Fruit fly (Drosophila melanogaster) whole organism, prepupa: Measurements from ENCODE around the gene bol.
A peak's percentile ranks its signal among the peaks of the same experiment; 100 is the strongest.

Source experiments
- CG10631 ChIP-seq: fragments of 200-800 bp; sonication (Bioruptor generic); optimal IDR thresholded peaks from 2 replicates; lab custom pipeline; 2016; ENCODE audit warnings: missing biosample characterization, missing genetic modification characterization
- CG11902 ChIP-seq: fragments of 200-800 bp; sonication (Bioruptor generic); optimal IDR thresholded peaks from 3 replicates; lab custom pipeline; 2016; ENCODE audit warnings: missing biosample characterization, missing genetic modification characterization
- CG1621 ChIP-seq: fragments of 200-800 bp; sonication (Bioruptor generic); optimal IDR thresholded peaks from 3 replicates; lab custom pipeline; 2018; ENCODE audit warnings: missing biosample characterization, mild to moderate bottlenecking, missing genetic modification characterization
- CG31627 ChIP-seq: fragments of 200-800 bp; sonication (Bioruptor generic); optimal IDR thresholded peaks from 3 replicates; lab custom pipeline; 2016; ENCODE audit warnings: missing biosample characterization, missing genetic modification characterization
- CG32006 ChIP-seq: fragments of 200-800 bp; sonication (Bioruptor generic); optimal IDR thresholded peaks from 3 replicates; lab custom pipeline; 2017; ENCODE audit warnings: missing biosample characterization, mild to moderate bottlenecking, missing genetic modification characterization
- CG34406 ChIP-seq: fragments of 200-800 bp; sonication (Bioruptor generic); optimal IDR thresholded peaks from 3 replicates; lab custom pipeline; 2016; ENCODE audit warnings: missing biosample characterization, missing genetic modification characterization
- CG4318 ChIP-seq: fragments of 200-800 bp; sonication (Bioruptor generic); optimal IDR thresholded peaks from 3 replicates; lab custom pipeline; 2017; ENCODE audit warnings: missing biosample characterization, mild to moderate bottlenecking, missing genetic modification characterization
- CG6854 ChIP-seq: fragments of 200-800 bp; sonication (Bioruptor generic); optimal IDR thresholded peaks from 2 replicates; lab custom pipeline; 2017; ENCODE audit warnings: missing biosample characterization, mild to moderate bottlenecking, missing genetic modification characterization
- CG8632 ChIP-seq: fragments of 200-800 bp; sonication (Bioruptor generic); optimal IDR thresholded peaks from 3 replicates; lab custom pipeline; 2016; ENCODE audit warnings: missing biosample characterization, missing genetic modification characterization
- Eip78C ChIP-seq: fragments of 200-800 bp; sonication (Bioruptor generic); peaks from one replicate; lab custom pipeline; 2016; ENCODE audit warnings: missing biosample characterization, missing genetic modification characterization
- Eip93F ChIP-seq: fragments of 200-800 bp; sonication (Bioruptor generic); optimal IDR thresholded peaks from 2 replicates; lab custom pipeline; 2016; ENCODE audit warnings: missing biosample characterization, mild to moderate bottlenecking, missing genetic modification characterization
- Gug ChIP-seq: fragments of 200-800 bp; sonication (Bioruptor generic); IDR thresholded peaks from 2 replicates; pipeline ENCODE4 v1.3.6; 2022; ENCODE audit warnings: missing biosample characterization, missing genetic modification characterization
- Hr38 ChIP-seq: sonication (Bioruptor generic); optimal IDR thresholded peaks from 2 replicates; lab custom pipeline; 2016; ENCODE audit warnings: missing biosample characterization, missing genetic modification characterization
- Hr4 ChIP-seq: fragments of 200-800 bp; sonication (Bioruptor generic); optimal IDR thresholded peaks from 3 replicates; lab custom pipeline; 2016; ENCODE audit warnings: missing biosample characterization, missing genetic modification characterization
- Lpt ChIP-seq: fragments of 200-800 bp; sonication (Bioruptor generic); optimal IDR thresholded peaks from 3 replicates; lab custom pipeline; 2016; ENCODE audit warnings: missing biosample characterization, missing genetic modification characterization
- Met ChIP-seq: fragments of 200-800 bp; sonication (Bioruptor generic); optimal IDR thresholded peaks from 3 replicates; lab custom pipeline; 2016; ENCODE audit warnings: missing biosample characterization, missing genetic modification characterization
- OdsH ChIP-seq: fragments of 200-800 bp; sonication (Bioruptor generic); optimal IDR thresholded peaks from 3 replicates; lab custom pipeline; 2016; ENCODE audit warnings: missing biosample characterization, missing genetic modification characterization
- Sox102F ChIP-seq: fragments of 200-800 bp; sonication (Bioruptor generic); optimal IDR thresholded peaks from 2 replicates; lab custom pipeline; 2016; ENCODE audit warnings: missing biosample characterization, mild to moderate bottlenecking, missing genetic modification characterization
- Sox14 ChIP-seq: fragments of 200-800 bp; sonication (Bioruptor generic); optimal IDR thresholded peaks from 3 replicates; lab custom pipeline; 2016; ENCODE audit warnings: missing biosample characterization, missing genetic modification characterization
- Sox15 ChIP-seq: fragments of 200-800 bp; sonication (Bioruptor generic); optimal IDR thresholded peaks from 3 replicates; lab custom pipeline; 2016; ENCODE audit warnings: missing biosample characterization, missing genetic modification characterization
- cyc ChIP-seq: fragments of 200-800 bp; sonication (Bioruptor generic); optimal IDR thresholded peaks from 3 replicates; lab custom pipeline; 2016; ENCODE audit warnings: missing biosample characterization, missing genetic modification characterization
- dac ChIP-seq: fragments of 200-800 bp; sonication (Bioruptor generic); optimal IDR thresholded peaks from 2 replicates; lab custom pipeline; 2017; ENCODE audit warnings: missing biosample characterization, mild to moderate bottlenecking, missing genetic modification characterization
- eg ChIP-seq: fragments of 200-800 bp; sonication (Bioruptor generic); IDR thresholded peaks from 3 replicates; pipeline ENCODE4 v1.3.6; 2022; ENCODE audit warnings: missing biosample characterization, missing genetic modification characterization
- fd59A ChIP-seq: fragments of 200-800 bp; sonication (Bioruptor generic); optimal IDR thresholded peaks from 2 replicates; lab custom pipeline; 2017; ENCODE audit warnings: missing biosample characterization, mild to moderate bottlenecking, missing genetic modification characterization, missing genetic modification reagents
- fd85E ChIP-seq: fragments of 200-800 bp; sonication (Bioruptor generic); optimal IDR thresholded peaks from 3 replicates; lab custom pipeline; 2016; ENCODE audit warnings: missing biosample characterization, missing genetic modification characterization
- fkh ChIP-seq: fragments of 200-800 bp; sonication (Bioruptor generic); optimal IDR thresholded peaks from 3 replicates; lab custom pipeline; 2017; ENCODE audit warnings: missing biosample characterization, mild to moderate bottlenecking, missing genetic modification characterization, moderate library complexity
- lz ChIP-seq: fragments of 200-800 bp; sonication (Bioruptor generic); optimal IDR thresholded peaks from 3 replicates; lab custom pipeline; 2016; ENCODE audit warnings: missing biosample characterization, missing genetic modification characterization
- net ChIP-seq: fragments of 200-800 bp; sonication (Bioruptor generic); optimal IDR thresholded peaks from 3 replicates; lab custom pipeline; 2016; ENCODE audit warnings: missing biosample characterization, missing genetic modification characterization
- pdm3 ChIP-seq: fragments of 200-800 bp; sonication (Bioruptor generic); optimal IDR thresholded peaks from 3 replicates; lab custom pipeline; 2016; ENCODE audit warnings: missing biosample characterization, missing genetic modification characterization
- ss ChIP-seq, 2 experiments: fragments of 200-800 bp; sonication (Bioruptor generic); optimal IDR thresholded peaks; 2 replicates in 1 of 2; 3 replicates in 1 of 2; lab custom pipeline; 2017 to 2018; ENCODE audit warnings: mild to moderate bottlenecking in 2 of 2, missing biosample characterization in 2 of 2, missing genetic modification characterization in 2 of 2, moderate library complexity in 1 of 2
- svp ChIP-seq: fragments of 200-800 bp; sonication (Bioruptor generic); peaks from one replicate; lab custom pipeline; 2016; ENCODE audit warnings: missing biosample characterization, missing genetic modification characterization
- vri ChIP-seq: fragments of 200-800 bp; sonication (Bioruptor generic); optimal IDR thresholded peaks from 3 replicates; lab custom pipeline; 2016; ENCODE audit warnings: missing biosample characterization, mild to moderate bottlenecking, missing genetic modification characterization

bol gene

DNA sequence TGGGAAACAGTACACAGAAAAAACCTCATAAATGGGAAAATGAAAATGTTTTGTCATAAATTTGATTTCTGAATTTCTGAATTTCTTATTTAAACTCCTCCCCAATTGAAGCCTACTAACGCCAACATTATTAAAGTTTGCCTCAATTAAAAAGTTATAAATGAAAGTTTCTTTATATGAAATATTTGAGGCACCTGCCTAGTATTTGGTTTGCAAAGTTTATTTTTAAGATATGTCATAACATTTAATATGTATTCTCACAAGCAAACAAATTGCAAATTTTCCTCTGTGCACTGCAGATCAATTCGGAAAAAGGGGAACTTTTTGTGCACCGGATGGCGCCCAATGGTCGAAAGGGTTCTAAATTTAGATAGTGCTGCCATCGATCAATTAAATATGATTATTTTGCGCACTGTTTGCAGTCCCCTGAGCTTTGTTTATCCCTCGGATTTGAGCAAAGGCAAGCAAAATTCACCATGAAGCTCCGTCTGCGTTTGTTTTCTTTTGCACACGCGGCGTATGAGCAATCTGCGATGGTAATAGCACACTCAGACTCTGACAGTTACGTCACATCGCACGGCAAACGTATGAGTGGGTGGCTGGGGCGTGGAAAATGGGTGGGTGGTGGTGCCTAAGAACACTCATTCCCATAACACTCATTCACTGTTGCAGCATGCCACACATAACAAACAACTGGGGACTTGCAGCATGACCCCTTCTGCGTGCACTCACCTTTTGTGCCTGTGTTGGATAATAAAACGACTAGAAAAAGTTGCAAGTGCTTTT lies 69.0 kb downstream of the bol start (continued):
- no peak for TF ChIP-seq Sox15 (GFP tag; lab: Kevin White, UChicago)
- no peak for TF ChIP-seq CG6854
- peak; percentile 20 for TF ChIP-seq CG34406 (GFP tag; lab: Kevin White, UChicago)
- TF ChIP-seq Hr4, result peak; percentile 73
- no peak for TF ChIP-seq fd85E (GFP tag; lab: Kevin White, UChicago)
- TF ChIP-seq net (GFP tag; lab: Kevin White, UChicago), result peak; percentile 41
- peak; percentile 62 for TF ChIP-seq Gug
- TF ChIP-seq Sox102F (GFP tag; lab: Kevin White, UChicago), result no peak
- TF ChIP-seq ss (GFP tag; optimal IDR thresholded peaks at IDR 0.05; lab: Kevin White, UChicago), result no peak
- no peak for TF ChIP-seq CG11902 (GFP tag; lab: Kevin White, UChicago)
- peak; percentile 52 for TF ChIP-seq CG10631 (GFP tag; lab: Kevin White, UChicago)
- peak; percentile 7 for TF ChIP-seq lz (GFP tag; lab: Kevin White, UChicago)
- peak; percentile 71 for TF ChIP-seq CG32006
- TF ChIP-seq CG1621, result no peak
- no peak for TF ChIP-seq fkh
- peak; percentile 60 for TF ChIP-seq OdsH (GFP tag; lab: Kevin White, UChicago)
- peak; percentile 47 for TF ChIP-seq CG4318 (GFP tag; lab: Kevin White, UChicago)
- TF ChIP-seq Sox14 (GFP tag; lab: Kevin White, UChicago), result peak; percentile 52

dm6 chr3L:9064207-9064754 lies 69.9 kb downstream of the bol start:
- TF ChIP-seq vri (GFP tag; lab: Kevin White, UChicago) (peak; percentile 13), svp (GFP tag; lab: Kevin White, UChicago) (no peak), Eip78C (GFP tag; lab: Kevin White, UChicago) (peak; percentile 19), CG8632 (GFP tag; lab: Kevin White, UChicago) (no peak)

DNA sequence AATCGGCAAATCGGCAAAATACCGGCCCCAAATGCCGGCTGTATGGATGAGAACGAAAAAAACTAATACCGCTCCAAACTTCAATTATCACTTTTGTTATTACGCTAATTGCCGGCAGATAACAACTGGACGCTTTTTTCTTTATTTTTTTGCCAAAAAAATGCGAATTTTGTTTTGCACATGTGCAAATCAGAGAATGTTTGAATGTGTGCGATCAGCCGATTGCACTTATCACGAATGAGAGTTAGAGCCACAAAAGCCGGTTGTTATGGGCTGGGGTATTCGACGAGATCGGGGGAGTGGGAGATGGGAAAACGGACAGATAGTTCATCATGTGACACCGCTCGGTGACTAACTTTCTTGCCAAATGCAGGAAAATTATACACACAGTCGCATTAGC lies 70.6 kb downstream of the bol start:
- TF ChIP-seq fd59A (GFP tag; lab: Kevin White, UChicago) (no peak), vri (GFP tag; lab: Kevin White, UChicago) (peak; percentile 11)

DNA sequence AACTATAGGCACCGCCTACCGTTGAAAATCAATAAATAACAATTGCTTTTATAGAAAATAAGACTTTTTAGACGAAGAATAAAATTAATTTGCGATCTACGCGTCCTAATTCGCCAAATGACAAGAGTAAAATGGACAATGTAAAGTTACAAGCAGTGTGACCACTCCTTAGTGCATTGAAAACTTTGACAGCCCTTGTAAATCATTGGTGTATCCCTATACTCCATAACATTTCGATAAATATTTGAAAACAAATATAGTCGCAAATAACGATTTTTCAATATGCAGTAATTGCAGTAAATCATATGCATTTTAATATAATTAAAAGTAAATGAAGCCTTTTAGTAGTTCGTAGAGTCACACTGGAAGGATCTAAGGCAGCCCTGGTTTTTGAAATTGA lies 71.4 kb downstream of the bol start:
- no peak for TF ChIP-seq CG10631 (GFP tag; lab: Kevin White, UChicago)
- peak; percentile 10 for TF ChIP-seq Eip78C (GFP tag; lab: Kevin White, UChicago)
- no peak for TF ChIP-seq ss (GFP tag; optimal IDR thresholded peaks at IDR 0.05; lab: Kevin White, UChicago)
- TF ChIP-seq, all 60 proteins: peak for 1

DNA sequence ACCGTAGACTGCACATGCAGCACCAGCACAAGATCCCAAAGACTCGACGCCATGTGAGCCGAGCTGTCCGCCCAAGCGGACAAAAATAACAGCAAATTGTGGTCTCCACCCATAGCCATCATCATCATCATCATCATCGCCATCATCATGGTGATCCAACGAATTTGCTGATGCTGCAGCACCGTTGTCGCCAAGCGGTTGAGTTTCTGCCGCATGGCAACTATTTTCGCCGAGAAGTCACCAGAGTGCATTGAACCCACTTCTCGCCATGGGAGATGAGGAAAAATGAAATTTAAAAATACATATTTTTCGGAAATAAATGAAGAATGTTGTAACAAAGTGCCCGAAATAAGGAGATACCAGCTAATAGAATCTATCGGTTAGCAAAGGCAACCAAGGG lies 72.8 kb downstream of the bol start:
- TF ChIP-seq fkh, result no peak
- no peak for TF ChIP-seq eg (GFP tag; lab: Robert Waterston, UW)
- TF ChIP-seq CG1621, result no peak
- TF ChIP-seq Met (GFP tag; lab: Kevin White, UChicago), result no peak
- no peak for TF ChIP-seq cyc (GFP tag; lab: Kevin White, UChicago)
- no peak for TF ChIP-seq Eip93F (GFP tag; lab: Kevin White, UChicago)
- no peak for TF ChIP-seq CG31627 (GFP tag; lab: Kevin White, UChicago)
- no peak for TF ChIP-seq dac
- TF ChIP-seq Hr38 (GFP tag; lab: Kevin White, UChicago), result no peak
- TF ChIP-seq ss (GFP tag; optimal IDR thresholded peaks at IDR 0.05; lab: Kevin White, UChicago), result no peak
- no peak for TF ChIP-seq pdm3 (GFP tag; lab: Kevin White, UChicago)
- no peak for TF ChIP-seq Lpt (GFP tag; lab: Kevin White, UChicago)
